Fruit fly (Drosophila melanogaster) whole organism, pupa: ENCODE results near the gene Pph13.

Experiments used
- CG4496 ChIP-seq: fragments of 200-800 bp; sonication (Bioruptor generic); IDR thresholded peaks from 3 replicates; pipeline ENCODE4 v1.3.6; 2022; ENCODE audit warnings: missing biosample characterization, missing genetic modification characterization
- CG8159 ChIP-seq: fragments of 200-800 bp; sonication (Bioruptor generic); optimal IDR thresholded peaks from 3 replicates; lab custom pipeline; 2018; ENCODE audit warnings: missing biosample characterization, mild to moderate bottlenecking, missing genetic modification characterization, moderate library complexity
- Pif1A ChIP-seq: fragments of 200-800 bp; sonication (Bioruptor generic); optimal IDR thresholded peaks from 3 replicates; lab custom pipeline; 2016; ENCODE audit warnings: missing biosample characterization, missing genetic modification characterization
- Pif1B ChIP-seq: fragments of 200-800 bp; sonication (Bioruptor generic); optimal IDR thresholded peaks from 3 replicates; lab custom pipeline; 2016; ENCODE audit warnings: missing biosample characterization, missing genetic modification characterization

DNA sequence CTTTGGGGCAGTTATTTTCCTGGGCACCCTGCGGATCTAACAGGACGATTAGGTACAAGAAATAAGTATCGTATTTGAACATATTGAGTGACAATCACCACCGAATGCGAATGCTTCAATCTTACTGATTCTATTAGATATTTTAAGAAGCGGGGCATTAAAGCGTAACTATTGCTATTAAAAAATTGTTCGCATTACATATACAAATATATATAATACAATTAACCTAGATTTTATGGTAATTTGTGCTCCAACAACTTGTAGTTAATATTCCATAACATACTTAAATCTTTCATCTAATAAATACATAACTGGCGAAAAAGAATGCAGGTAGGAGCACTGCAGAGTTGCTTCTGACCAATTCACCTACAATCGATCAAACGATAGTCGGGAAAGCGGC lies 43.8 kb downstream of the Pph13 start, which contains the start of gene lectin-21Cb:
- TF ChIP-seq Pif1B (no peak), Pif1A (GFP tag; lab: Kevin White, UChicago) (no peak), CG4496 (no peak), CG8159 (tag; lab: Kevin White, UChicago) (no peak)
